Worm (Caenorhabditis elegans): Measurements from ENCODE around the gene R11D1.2.

Gene R11D1.2

DNA sequence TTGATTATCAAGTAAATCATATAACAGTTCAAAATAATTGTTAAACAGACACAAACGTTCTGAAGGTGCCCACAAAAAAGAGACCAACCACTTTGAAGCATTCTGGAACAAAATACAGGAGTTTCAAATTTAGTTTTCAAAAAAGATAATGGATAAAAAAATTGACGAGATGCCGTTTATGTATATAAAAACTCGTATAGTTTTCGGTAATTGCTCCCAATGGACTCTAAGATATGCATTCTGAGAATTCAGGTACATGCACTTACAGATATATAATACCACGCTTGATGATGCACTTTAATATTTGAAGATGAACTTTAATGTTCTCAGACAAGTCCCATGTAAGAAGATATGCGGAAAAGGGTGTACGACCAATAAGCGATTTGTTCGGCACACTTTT lies 10.2 kb downstream of the R11D1.2 start, which contains the start of gene str-181:
TSS of gene str-181 (minus strand) at position 101 of the 400 bp plus-strand sequence.
- TF ChIP-seq ztf-4 (tag; optimal IDR thresholded peaks at IDR 0.05) (no peak), lin-15B (tag; optimal IDR thresholded peaks at IDR 0.05) (no peak), snpc-4 (tag; optimal IDR thresholded peaks at IDR 0.05) (no peak), nhr-84 (tag; optimal IDR thresholded peaks at IDR 0.05) (no peak), sox-4 (tag; optimal IDR thresholded peaks at IDR 0.05) (no peak), dsc-1 (tag; optimal IDR thresholded peaks at IDR 0.05) (no peak), C34B4.2 (tag; optimal IDR thresholded peaks at IDR 0.05) (no peak)

DNA sequence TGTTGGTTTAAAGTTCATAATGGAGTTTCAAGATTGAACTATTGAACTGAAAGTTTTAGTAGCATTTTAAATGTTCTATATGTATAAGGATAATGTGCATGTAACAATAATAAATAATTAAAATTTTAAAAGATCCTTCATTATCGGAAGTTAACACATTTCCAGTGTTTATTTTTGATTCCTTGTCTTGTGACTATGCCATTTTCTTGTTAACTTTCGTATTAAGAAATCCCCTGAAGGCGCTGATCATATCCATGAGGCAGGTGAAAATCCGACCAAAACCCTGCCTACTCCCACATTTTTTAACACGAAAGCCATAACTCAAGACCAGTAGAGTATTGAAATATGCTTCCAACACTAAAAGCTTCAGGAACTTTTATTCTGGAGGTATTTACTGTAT lies 11.3 kb downstream of the R11D1.2 start, which contains the start of gene R11D1.7:
TSS of gene R11D1.7 (plus strand) at position 301 of the 400 bp plus-strand sequence.
- no peak for TF ChIP-seq lin-13 (GFP tag; optimal IDR thresholded peaks at IDR 0.05)
- TF ChIP-seq fkh-10 (GFP tag; optimal IDR thresholded peaks at IDR 0.05): no peak
- TF ChIP-seq swsn-7 (tag; optimal IDR thresholded peaks at IDR 0.05): no peak
- no peak for TF ChIP-seq unc-86 (tag; optimal IDR thresholded peaks at IDR 0.05)
- no peak for TF ChIP-seq lin-15B (tag; optimal IDR thresholded peaks at IDR 0.05)
- no peak for TF ChIP-seq nhr-47 (tag; optimal IDR thresholded peaks at IDR 0.05)
- TF ChIP-seq hlh-4 (tag; optimal IDR thresholded peaks at IDR 0.05): peak; percentile 68
- TF ChIP-seq sox-4 (tag; optimal IDR thresholded peaks at IDR 0.05): no peak

DNA sequence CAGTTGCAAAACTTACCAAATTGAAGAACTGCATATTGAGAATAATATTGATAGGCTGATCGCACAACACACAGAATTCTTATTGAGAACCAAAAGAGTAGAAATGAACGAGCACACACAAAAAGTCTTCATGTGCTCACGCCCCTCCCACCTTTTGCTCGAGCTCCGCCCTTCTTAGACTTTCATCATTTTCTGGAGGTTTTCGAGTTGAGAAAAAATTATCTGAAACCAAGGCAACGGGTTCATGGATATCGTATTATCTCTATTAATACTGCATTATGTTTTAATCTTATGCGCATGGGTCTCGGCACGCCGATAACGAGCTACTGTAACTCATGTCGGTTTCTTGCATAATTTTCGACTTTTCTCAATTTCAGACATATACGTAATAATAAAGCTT lies 17.5 kb downstream of the R11D1.2 start, which contains the start of gene R11D1.12:
TSS of gene R11D1.12 (minus strand) at position 101 of the 400 bp plus-strand sequence.
- no peak for TF ChIP-seq nhr-237 (tag; optimal IDR thresholded peaks at IDR 0.05)
- no peak for TF ChIP-seq ceh-8 (GFP tag; optimal IDR thresholded peaks at IDR 0.05)
- no peak for TF ChIP-seq C34B4.2 (tag; optimal IDR thresholded peaks at IDR 0.05)
- TF ChIP-seq nhr-12 (tag; optimal IDR thresholded peaks at IDR 0.05): no peak
- TF ChIP-seq C16A3.4 (tag; optimal IDR thresholded peaks at IDR 0.05): no peak
- TF ChIP-seq lir-3 (tag; optimal IDR thresholded peaks at IDR 0.05; ENCODE audit: poor library complexity): no peak

DNA sequence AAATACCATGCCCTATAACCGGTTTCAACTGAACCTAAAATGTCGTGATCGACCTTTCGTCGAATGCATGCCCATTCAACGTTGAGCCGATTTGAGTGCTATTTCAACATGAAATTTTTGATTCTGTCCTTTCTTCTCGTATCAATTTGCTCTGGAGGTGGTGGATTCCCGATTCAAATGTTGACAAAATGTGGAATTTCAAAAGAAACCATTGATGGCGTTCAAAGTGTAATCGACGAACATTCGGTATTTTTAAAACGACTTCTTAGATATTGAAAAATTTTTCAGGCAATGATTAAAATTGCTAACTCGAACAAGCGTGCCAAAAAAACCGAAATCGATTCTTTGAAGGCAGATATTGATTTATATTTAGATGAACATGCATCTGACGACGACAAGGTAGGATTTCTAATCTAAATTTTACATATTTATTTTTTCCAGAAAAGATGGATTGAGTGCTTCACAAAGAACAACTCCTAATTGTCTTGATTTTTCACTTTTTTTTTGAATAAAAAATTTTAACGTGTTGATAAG lies 18.8 kb downstream of the R11D1.2 start, which contains the start of gene R11D1.13:
TSS of gene R11D1.13 (plus strand) at position 51 of the 534 bp plus-strand sequence.
- TF ChIP-seq nhr-77 (tag; optimal IDR thresholded peaks at IDR 0.05) (no peak), Y116A8C.19 (tag; optimal IDR thresholded peaks at IDR 0.05; ENCODE audit: borderline replicate concordance) (no peak), hlh-4 (tag; optimal IDR thresholded peaks at IDR 0.05) (no peak), ceh-8 (GFP tag; optimal IDR thresholded peaks at IDR 0.05) (no peak), lin-14 (GFP tag; optimal IDR thresholded peaks at IDR 0.05) (no peak), egl-13 (tag; optimal IDR thresholded peaks at IDR 0.05) (no peak), ceh-63 (GFP tag; optimal IDR thresholded peaks at IDR 0.05) (no peak), skn-1 (tag; optimal IDR thresholded peaks at IDR 0.05) (no peak), ces-1 (GFP tag; optimal IDR thresholded peaks at IDR 0.05) (no peak), blmp-1 (tag; optimal IDR thresholded peaks at IDR 0.05) (no peak), pqm-1 (tag; optimal IDR thresholded peaks at IDR 0.05) (no peak), nhr-237 (tag; optimal IDR thresholded peaks at IDR 0.05) (no peak), ceh-88 (GFP tag; IDR thresholded peaks at IDR 0.05) (no peak), lin-35 (GFP tag; optimal IDR thresholded peaks at IDR 0.05) (no peak)

DNA sequence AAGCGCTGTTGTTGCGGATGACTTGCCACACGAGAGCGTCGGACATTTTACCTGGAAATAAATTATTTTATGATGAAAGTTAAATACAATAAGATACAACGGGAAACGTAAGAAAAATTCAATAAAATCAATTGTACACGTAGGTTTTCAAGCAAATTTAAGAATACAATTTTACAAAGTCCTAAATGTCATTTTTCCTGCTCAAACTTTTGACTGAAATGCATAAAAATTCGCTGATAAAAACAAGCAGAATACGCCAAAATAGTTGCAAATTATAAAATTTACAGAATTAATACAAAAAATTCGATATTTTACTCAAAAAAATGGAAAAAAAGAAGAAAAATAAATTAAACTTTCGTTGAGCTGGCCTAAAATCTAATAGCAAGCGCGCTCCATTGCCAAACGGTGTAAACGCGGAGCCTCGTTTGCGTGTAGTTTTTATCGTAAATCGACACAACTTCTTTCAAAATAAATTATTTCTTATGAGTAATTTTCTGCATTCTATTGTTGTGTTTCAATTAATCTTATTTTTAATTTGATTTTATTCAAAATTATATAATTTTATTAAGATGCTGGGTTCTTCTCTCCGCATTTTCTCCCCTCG lies 19.8 kb downstream of the R11D1.2 start, which contains the start of the genes rpl-28 and mrpl-49:
TSS of gene rpl-28 (minus strand) at position 51 of the 604 bp plus-strand sequence.
TSS of gene mrpl-49 (plus strand) at position 570 of the 604 bp plus-strand sequence.
- TF ChIP-seq lsy-2 (tag; optimal IDR thresholded peaks at IDR 0.05): peak; percentile 91 to 94
- no peak for TF ChIP-seq hlh-4 (tag; optimal IDR thresholded peaks at IDR 0.05)
- peak; percentile 92 for TF ChIP-seq nhr-20 (tag; optimal IDR thresholded peaks at IDR 0.05)
- TF ChIP-seq nhr-237 (tag; optimal IDR thresholded peaks at IDR 0.05): peak; percentile 65
- TF ChIP-seq nhr-47 (tag; optimal IDR thresholded peaks at IDR 0.05): peak; percentile 90
- TF ChIP-seq xbp-1 (tag; optimal IDR thresholded peaks at IDR 0.05): peak; percentile 89
- TF ChIP-seq efl-1 (optimal IDR thresholded peaks at IDR 0.05): peak; percentile 86 to 87
- peak; percentile 84 to 98 for TF ChIP-seq efl-1 (GFP tag; optimal IDR thresholded peaks at IDR 0.05 in 1 of 2)
- peak; percentile 91 for TF ChIP-seq nhr-71 (tag; optimal IDR thresholded peaks at IDR 0.05)
- TF ChIP-seq unc-98 (GFP tag; IDR thresholded peaks at IDR 0.05): no peak
- no peak for TF ChIP-seq nhr-28 (tag; optimal IDR thresholded peaks at IDR 0.05)
- TF ChIP-seq sptf-1 (tag; optimal IDR thresholded peaks at IDR 0.05): no peak
- TF ChIP-seq skn-1 (tag; optimal IDR thresholded peaks at IDR 0.05): peak; percentile 93
- peak; percentile 84 for TF ChIP-seq rnt-1 (tag; optimal IDR thresholded peaks at IDR 0.05)
- TF ChIP-seq pag-3 (tag; optimal IDR thresholded peaks at IDR 0.05; ENCODE audit: borderline replicate concordance, insufficient read depth): no peak
- peak; percentile 56 for TF ChIP-seq ceh-8 (GFP tag; optimal IDR thresholded peaks at IDR 0.05)
- TF ChIP-seq isw-1 (GFP tag; IDR thresholded peaks at IDR 0.05): peak; percentile 87
- no peak for TF ChIP-seq tlp-1 (tag; optimal IDR thresholded peaks at IDR 0.05)
- peak; percentile 94 for TF ChIP-seq fkh-8 (tag; optimal IDR thresholded peaks at IDR 0.05)
- no peak for TF ChIP-seq ces-1 (GFP tag; optimal IDR thresholded peaks at IDR 0.05)
- no peak for TF ChIP-seq C34B4.2 (tag; optimal IDR thresholded peaks at IDR 0.05)
- peak; percentile 71 for TF ChIP-seq jun-1 (tag; optimal IDR thresholded peaks at IDR 0.05)
